Worm (Caenorhabditis elegans) whole organism, mixed stage, embryonic: ENCODE results near the gene nhr-71.

ENCODE experiments used
- blmp-1 ChIP-seq: fragments of 150-350 bp; optimal IDR thresholded peaks from 2 replicates; lab custom pipeline; 2014; ENCODE audit warnings: missing biosample characterization, missing genetic modification characterization
- elt-1 ChIP-seq: sonication (generic microtip); optimal IDR thresholded peaks from 2 replicates; lab custom pipeline; 2017; ENCODE audit warnings: missing genetic modification characterization, mild to moderate bottlenecking, missing compliant biosample characterization, antibody characterized with exemption, moderate library complexity, borderline replicate concordance; ENCODE audit not compliant: insufficient read depth
- lin-13 ChIP-seq: fragments of 150-350 bp; optimal IDR thresholded peaks from 2 replicates; lab custom pipeline; 2014; ENCODE audit warnings: missing biosample characterization, missing genetic modification characterization
- mab-5 ChIP-seq: fragments of 150-350 bp; optimal IDR thresholded peaks from 2 replicates; lab custom pipeline; 2014; ENCODE audit warnings: missing biosample characterization, missing genetic modification characterization
- nhr-12 ChIP-seq: fragments of 150-350 bp; optimal IDR thresholded peaks from 2 replicates; lab custom pipeline; 2014; ENCODE audit warnings: missing biosample characterization, missing genetic modification characterization
- pha-4 ChIP-seq: fragments of 150-350 bp; optimal IDR thresholded peaks from 2 replicates; lab custom pipeline; 2018; ENCODE audit warnings: missing biosample characterization, missing genetic modification reagents, missing genetic modification characterization
- snpc-4 ChIP-seq: fragments of 150-350 bp; optimal IDR thresholded peaks from 2 replicates; lab custom pipeline; 2014; ENCODE audit warnings: missing biosample characterization, missing genetic modification characterization
- unc-39 ChIP-seq: fragments of 150-350 bp; optimal IDR thresholded peaks from 2 replicates; lab custom pipeline; 2014; ENCODE audit warnings: missing biosample characterization, missing genetic modification characterization

DNA sequence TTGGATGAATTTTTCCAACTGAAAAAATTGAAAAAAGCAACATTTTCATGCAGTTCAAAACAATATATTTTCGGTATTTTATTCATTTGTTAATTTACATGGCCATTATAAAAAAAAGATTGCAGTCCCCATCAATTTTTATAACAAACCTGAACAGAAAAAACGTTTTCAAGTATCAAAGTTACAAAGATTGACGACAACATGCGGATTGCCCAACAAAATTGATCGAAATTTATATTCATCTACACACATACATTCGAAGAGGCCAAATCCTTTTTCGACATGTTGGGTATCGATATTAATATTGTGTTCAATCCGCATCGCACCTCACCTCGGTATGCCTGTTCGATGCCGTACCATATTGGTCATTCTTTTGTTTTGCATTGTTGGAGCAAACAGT lies 33.3 kb upstream of the nhr-71 start, which contains the start of gene K11E4.1:
- TF ChIP-seq blmp-1 (tag; lab: Kevin White, UChicago) (no peak), elt-1 (tag; lab: Kevin White, UChicago) (no peak), mab-5 (tag; lab: Kevin White, UChicago) (no peak), lin-13 (no peak), pha-4 (tag; lab: Kevin White, UChicago) (no peak), snpc-4 (tag; lab: Kevin White, UChicago) (no peak), unc-39 (tag; lab: Kevin White, UChicago) (no peak), nhr-12 (tag; lab: Kevin White, UChicago) (no peak)
